Worm (Caenorhabditis elegans): ENCODE measurements around the gene R105.5.

The R105.5 gene

DNA sequence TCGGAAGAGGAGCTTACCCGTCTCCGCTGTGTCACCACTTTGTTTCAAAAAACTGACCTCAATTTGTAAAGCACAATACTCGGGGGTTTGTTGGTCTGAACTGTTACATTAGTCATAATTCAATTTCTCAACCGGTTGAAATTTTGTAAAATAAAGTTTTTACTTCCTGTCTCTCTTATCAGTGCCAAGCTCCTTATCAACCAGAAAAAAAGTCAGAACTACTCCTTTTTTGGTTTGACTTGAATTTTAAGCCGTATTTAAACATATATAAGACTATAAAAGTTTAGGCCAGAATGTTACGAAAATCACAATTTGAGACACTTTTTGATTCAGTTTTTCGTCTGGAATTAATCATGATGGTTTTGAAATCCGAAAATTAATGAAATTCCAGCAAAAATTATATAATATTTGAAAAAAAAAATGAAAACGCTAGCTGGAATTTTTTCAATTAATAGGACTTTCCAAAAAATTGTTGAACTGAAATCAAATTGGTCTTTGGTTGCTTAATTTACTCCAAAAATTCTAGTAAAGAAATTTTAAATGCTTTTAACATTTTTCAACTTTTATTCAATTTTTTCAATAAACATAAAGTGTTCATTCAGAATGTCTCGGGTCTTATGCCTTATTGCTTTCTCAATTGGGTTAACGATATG, 36.6 kb upstream of the R105.5 start, which contains the start of gene F19C7.2:
Gene F19C7.2, plus strand, starts transcription at position 603 of the 653 bp plus-strand sequence.
- TF ChIP-seq nhr-85 (tag) (peak; percentile 28), fos-1 (tag; optimal IDR thresholded peaks at IDR 0.05) (no peak), nhr-84 (tag; optimal IDR thresholded peaks at IDR 0.05) (no peak), blmp-1 (tag; optimal IDR thresholded peaks at IDR 0.05) (no peak), tbx-2 (tag; optimal IDR thresholded peaks at IDR 0.05) (no peak), nhr-47 (tag; optimal IDR thresholded peaks at IDR 0.05) (no peak), mep-1 (tag; optimal IDR thresholded peaks at IDR 0.05) (no peak), ztf-4 (tag; optimal IDR thresholded peaks at IDR 0.05) (no peak), elt-2 (tag; optimal IDR thresholded peaks at IDR 0.05) (peak; percentile 71), alr-1 (tag; optimal IDR thresholded peaks at IDR 0.05; ENCODE audit: borderline replicate concordance) (no peak), sox-4 (tag; optimal IDR thresholded peaks at IDR 0.05) (no peak)

DNA sequence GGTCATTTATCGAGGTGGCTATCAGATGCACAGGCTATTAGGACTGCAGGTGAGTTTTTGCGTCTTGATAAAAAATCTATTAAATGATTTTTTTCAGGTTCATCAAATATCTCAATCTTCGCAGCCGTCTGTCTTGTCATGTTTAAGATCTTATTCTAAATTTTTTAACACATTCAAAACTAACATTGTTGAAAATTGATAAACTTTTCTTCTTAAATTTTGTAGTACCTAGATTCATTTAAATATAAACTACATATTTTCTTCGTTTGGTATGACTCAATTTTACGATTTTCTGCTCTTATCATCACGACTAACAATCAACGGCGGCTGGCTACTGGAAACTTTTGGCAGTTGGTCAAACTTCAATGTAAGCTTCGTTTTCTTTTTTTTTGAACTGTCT, 33.5 kb upstream of the R105.5 start, which contains the start of gene F19C7.4:
Gene F19C7.4, plus strand, starts transcription at position 301 of the 400 bp plus-strand sequence.
- TF ChIP-seq efl-3 (GFP tag; optimal IDR thresholded peaks at IDR 0.05) (no peak), efl-1 (optimal IDR thresholded peaks at IDR 0.05) (no peak), efl-1 (GFP tag; optimal IDR thresholded peaks at IDR 0.05 in 1 of 2) (peak in 1 of 2 experiments; percentile 67), lsy-2 (tag; optimal IDR thresholded peaks at IDR 0.05) (no peak)

DNA sequence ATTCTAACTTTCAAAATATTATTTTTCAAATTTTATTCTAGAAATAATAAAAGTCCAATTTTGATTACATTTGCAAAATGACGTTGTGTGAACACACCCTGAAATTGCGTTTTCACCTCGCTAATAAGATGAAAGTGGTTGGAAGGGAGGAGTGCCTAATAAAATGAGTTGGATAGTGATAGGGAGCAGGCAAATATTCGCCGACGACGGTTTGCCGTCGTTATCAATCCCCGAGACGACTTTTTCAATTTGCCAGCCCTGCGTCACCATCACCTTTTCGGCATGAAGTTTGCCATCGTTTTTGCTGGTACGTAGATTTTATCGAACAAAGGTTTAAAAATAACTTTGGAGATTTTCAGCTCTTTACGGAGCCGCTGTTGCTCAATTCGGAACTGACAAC, 30.5 kb upstream of the R105.5 start, which contains the start of gene nspg-10:
Gene nspg-10, plus strand, starts transcription at position 179 of the 400 bp plus-strand sequence.
- TF ChIP-seq nhr-47 (tag; optimal IDR thresholded peaks at IDR 0.05): no peak
- TF ChIP-seq mab-9 (GFP tag; IDR thresholded peaks at IDR 0.05): no peak
- no peak for TF ChIP-seq grh-1 (GFP tag; IDR thresholded peaks at IDR 0.05)
- TF ChIP-seq efl-1 (optimal IDR thresholded peaks at IDR 0.05): no peak
- TF ChIP-seq efl-1 (GFP tag; optimal IDR thresholded peaks at IDR 0.05 in 1 of 2): no peak
- no peak for TF ChIP-seq snu-23 (GFP tag; optimal IDR thresholded peaks at IDR 0.05)
- TF ChIP-seq elt-2 (tag; optimal IDR thresholded peaks at IDR 0.05): peak; percentile 34

DNA sequence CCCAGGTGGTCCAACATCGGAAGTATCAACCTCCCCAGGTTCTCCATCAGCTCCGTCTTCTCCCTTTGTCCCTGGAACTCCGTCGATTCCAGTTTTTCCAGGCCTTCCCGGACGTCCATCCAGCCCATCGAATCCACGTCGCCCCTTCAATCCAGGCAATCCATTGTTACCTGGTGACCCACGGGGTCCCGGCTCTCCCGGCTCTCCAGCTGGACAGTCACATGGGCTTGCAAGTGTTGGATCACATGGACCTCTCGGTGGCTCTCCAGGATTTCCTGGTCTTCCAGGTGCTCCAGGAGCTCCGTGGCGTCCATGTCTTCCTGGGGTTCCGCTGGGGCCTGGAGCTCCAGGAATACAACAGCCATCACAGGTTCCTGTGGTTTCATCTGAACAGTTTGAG, 27.4 kb upstream of the R105.5 start:
- TF ChIP-seq efl-1 (optimal IDR thresholded peaks at IDR 0.05) (no peak), efl-1 (GFP tag; optimal IDR thresholded peaks at IDR 0.05 in 1 of 2) (no peak), ztf-4 (tag; optimal IDR thresholded peaks at IDR 0.05) (no peak), nhr-90 (tag; optimal IDR thresholded peaks at IDR 0.05; ENCODE audit: poor library complexity) (no peak)

DNA sequence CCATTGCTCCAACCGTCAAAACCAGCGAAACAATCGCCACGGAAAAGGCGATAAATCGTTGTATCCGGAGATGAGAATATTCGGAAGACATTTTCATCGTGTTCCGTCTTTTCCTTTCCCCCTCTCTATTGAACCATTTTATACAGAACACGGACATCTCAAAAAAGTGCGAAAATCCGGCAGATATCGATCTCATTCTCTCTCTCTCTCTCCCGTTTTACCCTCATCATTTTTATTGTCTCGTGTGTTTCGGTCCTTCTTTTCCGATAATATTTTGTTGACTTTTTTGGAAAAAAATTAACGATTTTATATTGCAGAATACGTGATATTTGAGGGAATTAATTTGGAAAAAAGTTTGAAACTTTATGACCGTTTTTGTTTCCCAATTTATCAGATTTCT, 26.5 kb upstream of the R105.5 start, which contains the start of gene col-110:
Gene col-110, minus strand, starts transcription at position 101 of the 400 bp plus-strand sequence.
- no peak for TF ChIP-seq lir-3 (tag; optimal IDR thresholded peaks at IDR 0.05; ENCODE audit: poor library complexity)
- TF ChIP-seq mab-9 (GFP tag; IDR thresholded peaks at IDR 0.05): no peak
- TF ChIP-seq C34B4.2 (tag; optimal IDR thresholded peaks at IDR 0.05): no peak
- no peak for TF ChIP-seq lin-13 (GFP tag; optimal IDR thresholded peaks at IDR 0.05)
- TF ChIP-seq nhr-237 (tag; optimal IDR thresholded peaks at IDR 0.05): no peak
- TF ChIP-seq hpl-2 (GFP tag; optimal IDR thresholded peaks at IDR 0.05): no peak
- no peak for TF ChIP-seq C04F5.9 (tag; optimal IDR thresholded peaks at IDR 0.05)
- no peak for TF ChIP-seq fos-1 (tag; optimal IDR thresholded peaks at IDR 0.05)

DNA sequence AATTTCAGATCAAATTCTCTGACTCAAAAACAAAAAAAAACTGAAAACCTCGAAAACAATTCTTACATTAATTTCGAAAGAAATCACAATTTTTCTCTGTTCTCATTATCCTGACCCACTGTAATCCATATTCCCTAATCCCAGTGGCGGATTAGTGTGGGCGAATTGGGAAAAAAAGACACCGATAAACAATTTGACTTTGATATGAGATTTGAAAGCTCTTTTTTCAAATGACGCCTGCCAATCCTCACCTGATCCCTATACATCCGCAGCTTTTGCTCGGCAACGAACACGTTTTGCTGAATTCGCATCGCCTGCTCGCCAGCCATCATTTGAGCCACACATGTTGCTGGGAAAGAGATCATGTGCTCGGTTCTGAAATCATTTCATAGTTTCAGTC, 24.4 kb upstream of the R105.5 start:
- TF ChIP-seq sptf-1 (tag; optimal IDR thresholded peaks at IDR 0.05): no peak
- no peak for TF ChIP-seq ets-5 (GFP tag; IDR thresholded peaks at IDR 0.05)
- no peak for TF ChIP-seq xbp-1 (tag; optimal IDR thresholded peaks at IDR 0.05)
- TF ChIP-seq nhr-85 (tag): peak; percentile 62
- no peak for TF ChIP-seq efl-1 (optimal IDR thresholded peaks at IDR 0.05)
- peak in 1 of 2 experiments; percentile 39 for TF ChIP-seq efl-1 (GFP tag; optimal IDR thresholded peaks at IDR 0.05 in 1 of 2)
- TF ChIP-seq skn-1 (tag; optimal IDR thresholded peaks at IDR 0.05): no peak
- TF ChIP-seq pax-3 (tag; optimal IDR thresholded peaks at IDR 0.05): peak; percentile 61
- TF ChIP-seq dsc-1 (tag; optimal IDR thresholded peaks at IDR 0.05): peak; percentile 61
- no peak for TF ChIP-seq F16B12.6 (tag; optimal IDR thresholded peaks at IDR 0.05)
- no peak for TF ChIP-seq elt-2 (tag; optimal IDR thresholded peaks at IDR 0.05)
- TF ChIP-seq ceh-8 (GFP tag; optimal IDR thresholded peaks at IDR 0.05): no peak
- no peak for TF ChIP-seq nhr-47 (tag; optimal IDR thresholded peaks at IDR 0.05)
- TF ChIP-seq fkh-8 (tag; optimal IDR thresholded peaks at IDR 0.05): peak; percentile 48

Data from whole organism, L1 larva.